Fruit fly (Drosophila melanogaster) whole organism, embryonic: ENCODE measurements around the gene fwd.

Experiments
- ATbp ChIP-seq: fragments of 200-800 bp; sonication (Bioruptor generic); optimal IDR thresholded peaks from 2 replicates; lab custom pipeline; 2017; ENCODE audit warnings: missing biosample characterization, mild to moderate bottlenecking, missing genetic modification characterization, missing genetic modification reagents
- Bgb ChIP-seq: fragments of 200-800 bp; sonication (Bioruptor generic); IDR thresholded peaks from 2 replicates; pipeline ENCODE4 v1.3.6; 2022; ENCODE audit warnings: missing biosample characterization, missing genetic modification characterization; ENCODE audit not compliant: partially characterized antibody
- CG12071 ChIP-seq: fragments of 200-800 bp; sonication (Bioruptor generic); optimal IDR thresholded peaks from 3 replicates; lab custom pipeline; 2018; ENCODE audit warnings: missing biosample characterization, mild to moderate bottlenecking, missing genetic modification characterization
- CG12104 ChIP-seq: fragments of 200-800 bp; sonication (Bioruptor generic); optimal IDR thresholded peaks from 3 replicates; lab custom pipeline; 2016; ENCODE audit warnings: missing biosample characterization, missing genetic modification characterization
- CG13894 ChIP-seq: fragments of 200-800 bp; sonication (Bioruptor generic); optimal IDR thresholded peaks from 3 replicates; lab custom pipeline; 2018; ENCODE audit warnings: missing biosample characterization, mild to moderate bottlenecking, missing genetic modification characterization, moderate library complexity
- CG14860 ChIP-seq: fragments of 200-800 bp; sonication (Bioruptor generic); IDR thresholded peaks from 3 replicates; pipeline ENCODE4 v1.3.6; 2022; ENCODE audit warnings: missing biosample characterization, missing genetic modification characterization; ENCODE audit not compliant: partially characterized antibody
- CG1529 ChIP-seq: fragments of 200-800 bp; sonication (Bioruptor generic); optimal IDR thresholded peaks from 3 replicates; lab custom pipeline; 2018; ENCODE audit warnings: missing biosample characterization, missing genetic modification characterization
- CG15479 ChIP-seq: fragments of 200-800 bp; sonication (Bioruptor generic); optimal IDR thresholded peaks from 3 replicates; lab custom pipeline; 2019; ENCODE audit warnings: missing biosample characterization, mild to moderate bottlenecking, missing genetic modification characterization, moderate library complexity
- CG15696 ChIP-seq: fragments of 200-800 bp; sonication (Bioruptor generic); optimal IDR thresholded peaks from 2 replicates; lab custom pipeline; 2019; ENCODE audit warnings: missing biosample characterization, mild to moderate bottlenecking, missing genetic modification characterization, moderate library complexity
- CG16779 ChIP-seq: fragments of 200-800 bp; sonication (Bioruptor generic); IDR thresholded peaks from 2 replicates; pipeline ENCODE4 v1.3.6; 2022; ENCODE audit warnings: missing biosample characterization, missing genetic modification characterization
- CG17361 ChIP-seq: fragments of 200-800 bp; sonication (Bioruptor generic); IDR thresholded peaks from 3 replicates; pipeline ENCODE4 v1.3.6; 2022; ENCODE audit warnings: missing biosample characterization, missing genetic modification characterization
- CG17385 ChIP-seq: fragments of 200-800 bp; sonication (Bioruptor generic); optimal IDR thresholded peaks from 3 replicates; lab custom pipeline; 2018; ENCODE audit warnings: missing biosample characterization, mild to moderate bottlenecking, missing genetic modification characterization
- CG18476 ChIP-seq: fragments of 200-800 bp; sonication (Bioruptor generic); optimal IDR thresholded peaks from 2 replicates; lab custom pipeline; 2016; ENCODE audit warnings: missing biosample characterization, mild to moderate bottlenecking, missing genetic modification characterization
- CG2202 ChIP-seq: fragments of 200-800 bp; sonication (Bioruptor generic); optimal IDR thresholded peaks from 2 replicates; lab custom pipeline; 2018; ENCODE audit warnings: missing biosample characterization, mild to moderate bottlenecking, missing genetic modification characterization
- CG2889 ChIP-seq: fragments of 200-800 bp; sonication (Bioruptor generic); IDR thresholded peaks from 3 replicates; pipeline ENCODE4 v1.3.6; 2022; ENCODE audit warnings: missing biosample characterization, missing genetic modification characterization
- CG3065 ChIP-seq: fragments of 200-800 bp; sonication (Bioruptor generic); optimal IDR thresholded peaks from 2 replicates; lab custom pipeline; 2016; ENCODE audit warnings: missing biosample characterization, missing genetic modification characterization
- CG31224 ChIP-seq: fragments of 200-800 bp; sonication (Bioruptor generic); IDR thresholded peaks from 2 replicates; pipeline ENCODE4 v1.3.6; 2022; ENCODE audit warnings: missing biosample characterization, missing genetic modification characterization
- CG4424 ChIP-seq: fragments of 200-800 bp; sonication (Bioruptor generic); optimal IDR thresholded peaks from 3 replicates; lab custom pipeline; 2016; ENCODE audit warnings: missing biosample characterization, missing genetic modification characterization
- CG7357 ChIP-seq: fragments of 200-800 bp; sonication (Bioruptor generic); IDR thresholded peaks from 3 replicates; pipeline ENCODE4 v1.3.6; 2022; ENCODE audit warnings: missing biosample characterization, missing genetic modification characterization
- CG7928 ChIP-seq: fragments of 200-800 bp; sonication (Bioruptor generic); optimal IDR thresholded peaks from 2 replicates; lab custom pipeline; 2017; ENCODE audit warnings: missing biosample characterization, mild to moderate bottlenecking, missing genetic modification characterization
- CG8944 ChIP-seq: fragments of 200-800 bp; sonication (Bioruptor generic); optimal IDR thresholded peaks from 3 replicates; lab custom pipeline; 2016; ENCODE audit warnings: missing biosample characterization, missing genetic modification characterization
- CG9437 ChIP-seq: fragments of 200-800 bp; sonication (Bioruptor generic); optimal IDR thresholded peaks from 2 replicates; lab custom pipeline; 2018; ENCODE audit warnings: missing biosample characterization, mild to moderate bottlenecking, missing genetic modification characterization
- CG9609 ChIP-seq: fragments of 200-800 bp; sonication (Bioruptor generic); optimal IDR thresholded peaks from 3 replicates; lab custom pipeline; 2016; ENCODE audit warnings: missing biosample characterization, missing genetic modification characterization
- CG9727 ChIP-seq: fragments of 200-800 bp; sonication (Bioruptor generic); optimal IDR thresholded peaks from 3 replicates; lab custom pipeline; 2017; ENCODE audit warnings: missing biosample characterization, mild to moderate bottlenecking, missing genetic modification characterization
- E2f2 ChIP-seq: fragments of 200-800 bp; sonication (Bioruptor generic); IDR thresholded peaks from 2 replicates; pipeline ENCODE4 v1.3.6; 2022; ENCODE audit warnings: missing biosample characterization, missing genetic modification characterization
- Elba2 ChIP-seq: fragments of 200-800 bp; sonication (Bioruptor generic); optimal IDR thresholded peaks from 3 replicates; lab custom pipeline; 2016; ENCODE audit warnings: missing biosample characterization, missing genetic modification characterization
- GATAe ChIP-seq: fragments of 200-800 bp; sonication (Bioruptor generic); conservative IDR thresholded peaks from 2 replicates; pipeline ENCODE4 v1.3.6; 2022; ENCODE audit warnings: missing biosample characterization, missing genetic modification characterization
- Gug ChIP-seq: fragments of 200-800 bp; sonication (Bioruptor generic); IDR thresholded peaks from 4 replicates; pipeline ENCODE4 v1.3.6; 2022; ENCODE audit warnings: missing biosample characterization, missing genetic modification characterization
- HLH3B ChIP-seq: fragments of 200-800 bp; sonication (Bioruptor generic); IDR thresholded peaks from 2 replicates; pipeline ENCODE4 v1.3.6; 2022; ENCODE audit warnings: missing biosample characterization, missing genetic modification characterization
- Hr3 ChIP-seq: fragments of 200-800 bp; sonication (Bioruptor generic); optimal IDR thresholded peaks from 3 replicates; lab custom pipeline; 2016; ENCODE audit warnings: missing biosample characterization, missing genetic modification characterization
- Jarid2 ChIP-seq: fragments of 200-800 bp; sonication (Bioruptor generic); optimal IDR thresholded peaks from 3 replicates; lab custom pipeline; 2017; ENCODE audit warnings: mild to moderate bottlenecking, missing biosample characterization, missing genetic modification reagents, missing genetic modification characterization
- Nf-YB ChIP-seq: fragments of 200-800 bp; sonication (Bioruptor generic); optimal IDR thresholded peaks from 3 replicates; lab custom pipeline; 2019; ENCODE audit warnings: missing biosample characterization, mild to moderate bottlenecking, missing genetic modification characterization, moderate library complexity
- Trl ChIP-seq, 3 experiments: fragments of >200 bp in 2 of 3; fragments of 200-800 bp in 1 of 3; sonication (Bioruptor generic) in 1 of 3; optimal IDR thresholded peaks; 2 replicates in 1 of 3; 3 replicates in 2 of 3; lab custom pipeline; 2016 to 2017; ENCODE audit warnings: missing biosample characterization in 1 of 3, missing genetic modification characterization in 1 of 3
- Xrp1 ChIP-seq: fragments of 200-800 bp; sonication (Bioruptor generic); IDR thresholded peaks from 2 replicates; pipeline ENCODE4 v1.3.6; 2022; ENCODE audit warnings: missing biosample characterization, missing genetic modification characterization
- amos ChIP-seq: fragments of 200-800 bp; sonication (Bioruptor generic); IDR thresholded peaks from 2 replicates; pipeline ENCODE4 v1.3.6; 2022; ENCODE audit warnings: missing biosample characterization, missing genetic modification characterization; ENCODE audit not compliant: partially characterized antibody
- bigmax ChIP-seq: fragments of 200-800 bp; sonication (Bioruptor generic); optimal IDR thresholded peaks from 2 replicates; lab custom pipeline; 2018; ENCODE audit warnings: missing biosample characterization, mild to moderate bottlenecking, missing genetic modification characterization
- dmrt99B ChIP-seq: fragments of 200-800 bp; sonication (Bioruptor generic); optimal IDR thresholded peaks from 2 replicates; lab custom pipeline; 2018; ENCODE audit warnings: missing biosample characterization, mild to moderate bottlenecking, missing genetic modification characterization, moderate library complexity
- dpn ChIP-seq, 2 experiments: fragments of 200-800 bp; sonication (Bioruptor generic); optimal IDR thresholded peaks; 3 replicates each; lab custom pipeline; 2016; ENCODE audit warnings: missing biosample characterization in 2 of 2, missing genetic modification characterization in 2 of 2
- gro ChIP-seq: fragments of 200-800 bp; sonication (Bioruptor generic); optimal IDR thresholded peaks from 2 replicates; lab custom pipeline; 2016; ENCODE audit warnings: missing biosample characterization, missing genetic modification characterization
- nerfin-1 ChIP-seq: fragments of 200-800 bp; sonication (Bioruptor generic); optimal IDR thresholded peaks from 3 replicates; lab custom pipeline; 2019; ENCODE audit warnings: missing biosample characterization, mild to moderate bottlenecking, missing genetic modification characterization, moderate library complexity
- nom ChIP-seq: fragments of 200-800 bp; sonication (Bioruptor generic); optimal IDR thresholded peaks from 2 replicates; lab custom pipeline; 2017; ENCODE audit warnings: missing biosample characterization, missing genetic modification characterization, mild to moderate bottlenecking, moderate library complexity, missing genetic modification reagents
- pnt ChIP-seq: fragments of 200-800 bp; sonication (Bioruptor generic); optimal IDR thresholded peaks from 3 replicates; lab custom pipeline; 2016; ENCODE audit warnings: missing biosample characterization, missing genetic modification characterization
- pum ChIP-seq: fragments of 200-800 bp; sonication (Bioruptor generic); optimal IDR thresholded peaks from 2 replicates; lab custom pipeline; 2016; ENCODE audit warnings: missing biosample characterization, missing genetic modification characterization
- pzg ChIP-seq: fragments of 200-800 bp; sonication (Bioruptor generic); optimal IDR thresholded peaks from 3 replicates; lab custom pipeline; 2018; ENCODE audit warnings: missing biosample characterization, mild to moderate bottlenecking, missing genetic modification characterization, moderate library complexity
- sens ChIP-seq: fragments of 200-800 bp; sonication (Bioruptor generic); peaks from one replicate; lab custom pipeline; 2016; ENCODE audit warnings: missing biosample characterization, missing genetic modification characterization
- shn ChIP-seq: fragments of 200-800 bp; sonication (Bioruptor generic); optimal IDR thresholded peaks from 3 replicates; lab custom pipeline; 2016; ENCODE audit warnings: missing biosample characterization, missing genetic modification characterization
- sob ChIP-seq: fragments of 200-800 bp; sonication (Bioruptor generic); IDR thresholded peaks from 2 replicates; pipeline ENCODE4 v1.3.6; 2022; ENCODE audit warnings: missing biosample characterization, missing genetic modification characterization
- vvl ChIP-seq: fragments of 200-800 bp; sonication (Bioruptor generic); IDR thresholded peaks from 2 replicates; pipeline ENCODE4 v1.3.6; 2022; ENCODE audit warnings: missing biosample characterization, missing genetic modification characterization

The fwd gene

dm6 chr3L:319145-320009 lies at the start of gene fwd (continued):
- TF ChIP-seq Trl (optimal IDR thresholded peaks at IDR 0.05; lab: Kevin White, UChicago) (no peak), Trl (GFP tag; optimal IDR thresholded peaks at IDR 0.05; lab: Kevin White, UChicago) (no peak), amos (GFP tag; lab: Robert Waterston, UW) (peak; percentile 58), CG8944 (GFP tag; lab: Kevin White, UChicago) (no peak), CG16779 (GFP tag; lab: Robert Waterston, UW) (no peak), pum (GFP tag; lab: Kevin White, UChicago) (no peak), CG17385 (GFP tag; lab: Kevin White, UChicago) (no peak), CG2889 (no peak), GATAe (no peak), E2f2 (0 out of 2 replicates have a peak, but pooled peaks have one; percentile 52), CG9609 (GFP tag; lab: Kevin White, UChicago) (no peak), gro (GFP tag; lab: Kevin White, UChicago) (peak; percentile 38), pnt (no peak), Xrp1 (GFP tag; lab: Robert Waterston, UW) (peak; percentile 13; the same call in 1 of the 2 replicates), pzg (GFP tag; lab: Kevin White, UChicago) (peak; percentile 96), CG18476 (GFP tag; lab: Kevin White, UChicago) (no peak), Bgb (GFP tag; lab: Robert Waterston, UW) (peak; percentile 41; the same call in 1 of the 2 replicates), Gug (GFP tag; lab: Robert Waterston, UW) (no peak), sens (GFP tag; lab: Kevin White, UChicago) (peak; percentile 87), CG2202 (tag; lab: Kevin White, UChicago) (no peak), nom (GFP tag; lab: Kevin White, UChicago) (peak; percentile 31), CG13894 (tag; lab: Kevin White, UChicago) (peak; percentile 49), CG14860 (GFP tag; lab: Robert Waterston, UW) (no peak), CG31224 (GFP tag; lab: Robert Waterston, UW) (no peak), sob (peak; percentile 15; the same call in 1 of the 2 replicates), CG7357 (GFP tag; lab: Robert Waterston, UW) (no peak), dpn (GFP tag; optimal IDR thresholded peaks at IDR 0.05; lab: Kevin White, UChicago) (peak; percentile 7 to 38), CG17361 (0 out of 3 replicates have a peak, but pooled peaks have one; percentile 9), CG3065 (GFP tag; lab: Kevin White, UChicago) (no peak), CG9727 (GFP tag; lab: Kevin White, UChicago) (peak; percentile 54), vvl (GFP tag; lab: Robert Waterston, UW) (peak; percentile 45; the same call in 1 of the 2 replicates), ATbp (GFP tag; lab: Kevin White, UChicago) (no peak), CG4424 (peak; percentile 15), CG15479 (peak; percentile 87), shn (peak; percentile 24), CG9437 (GFP tag; lab: Kevin White, UChicago) (no peak), Elba2 (GFP tag; lab: Kevin White, UChicago) (no peak), CG7928 (GFP tag; lab: Kevin White, UChicago) (peak; percentile 11), bigmax (GFP tag; lab: Kevin White, UChicago) (peak; percentile 52), Nf-YB (GFP tag; lab: Kevin White, UChicago) (peak; percentile 14), Hr3 (GFP tag; lab: Kevin White, UChicago) (no peak), dmrt99B (tag; lab: Kevin White, UChicago) (no peak), nerfin-1 (tag; lab: Kevin White, UChicago) (peak; percentile 38), CG12104 (GFP tag; lab: Kevin White, UChicago) (no peak), Jarid2 (GFP tag; lab: Kevin White, UChicago) (peak; percentile 90), HLH3B (GFP tag; lab: Robert Waterston, UW) (no peak), CG1529 (GFP tag; lab: Kevin White, UChicago) (no peak), CG15696 (tag; lab: Kevin White, UChicago) (no peak), CG12071 (GFP tag; lab: Kevin White, UChicago) (no peak)
